Comparison of ENCODE assay signal across 3 fruit fly cellular contexts in genomic region chr3L:11299216-11299615, dm6.
TF ChIP-seq lines count a peak whose summit lies in the region.

No protein-coding gene starts in this region.

- no peak for TF ChIP-seq CTCF in whole organism, embryonic (GFP tag; optimal IDR thresholded peaks at IDR 0.05; lab: Kevin White, UChicago)

TF ChIP-seq in whole organism, embryonic, 481 proteins besides CTCF, POLR2A, EP300 and RAD21:
- no peak for TF ChIP-seq yki (optimal IDR thresholded peaks at IDR 0.05; lab: Kevin White, UChicago)
- no peak for TF ChIP-seq scrt (GFP tag; optimal IDR thresholded peaks at IDR 0.05; lab: Kevin White, UChicago)
- TF ChIP-seq Hr39 (optimal IDR thresholded peaks at IDR 0.05; lab: Kevin White, UChicago): peak; percentile 27
- no peak for TF ChIP-seq vnd (GFP tag; IDR thresholded peaks at IDR 0.05; lab: Robert Waterston, UW; ENCODE audit: partially characterized antibody)
- TF ChIP-seq CG14050 (GFP tag; IDR thresholded peaks at IDR 0.05; lab: Robert Waterston, UW): no peak
- no peak for TF ChIP-seq pho (GFP tag; optimal IDR thresholded peaks at IDR 0.05; lab: Kevin White, UChicago)
- TF ChIP-seq lov (optimal IDR thresholded peaks at IDR 0.05; lab: Kevin White, UChicago): no peak
- TF ChIP-seq lov (GFP tag; IDR thresholded peaks at IDR 0.05; lab: Robert Waterston, UW): 0 out of 3 replicates have a peak, but pooled peaks have one; percentile 20
- peak; percentile 10 for TF ChIP-seq nom (GFP tag; optimal IDR thresholded peaks at IDR 0.05; lab: Kevin White, UChicago)
- peak; percentile 54; the same call in 1 of the 3 replicates for TF ChIP-seq CG6175 (GFP tag; IDR thresholded peaks at IDR 0.05; lab: Robert Waterston, UW)
- TF ChIP-seq CG17385 (GFP tag; optimal IDR thresholded peaks at IDR 0.05; lab: Kevin White, UChicago): no peak
- no peak for TF ChIP-seq run (tag; optimal IDR thresholded peaks at IDR 0.05; lab: Kevin White, UChicago)
- TF ChIP-seq gce (GFP tag; IDR thresholded peaks at IDR 0.05; lab: Robert Waterston, UW): 0 out of 3 replicates have a peak, but pooled peaks have one; percentile 23
- no peak for TF ChIP-seq CG4707 (GFP tag; optimal IDR thresholded peaks at IDR 0.05; lab: Kevin White, UChicago)
- peak; percentile 19 for TF ChIP-seq gsb-n (tag; optimal IDR thresholded peaks at IDR 0.05; lab: Kevin White, UChicago)
- no peak for TF ChIP-seq grn (GFP tag; optimal IDR thresholded peaks at IDR 0.05; lab: Kevin White, UChicago)
- 0 out of 3 replicates have a peak, but pooled peaks have one; percentile 16 for TF ChIP-seq CG2199 (GFP tag; IDR thresholded peaks at IDR 0.05; lab: Robert Waterston, UW)
- 0 out of 3 replicates have a peak, but pooled peaks have one; percentile 35 for TF ChIP-seq CG3726 (GFP tag; IDR thresholded peaks at IDR 0.05; lab: Robert Waterston, UW)
- peak; percentile 54 for TF ChIP-seq oc (tag; optimal IDR thresholded peaks at IDR 0.05; lab: Kevin White, UChicago)
- 0 out of 2 replicates have a peak, but pooled peaks have one; percentile 21 for TF ChIP-seq CG5953 (GFP tag; IDR thresholded peaks at IDR 0.05; lab: Robert Waterston, UW)

TF ChIP-seq in whole organism, prepupa, 60 proteins besides CTCF, POLR2A, EP300 and RAD21:
- TF ChIP-seq eg (GFP tag; IDR thresholded peaks at IDR 0.05; lab: Robert Waterston, UW): 0 out of 3 replicates have a peak, but pooled peaks have one; percentile 14
- no peak for TF ChIP-seq Ets21C (GFP tag; optimal IDR thresholded peaks at IDR 0.05; lab: Kevin White, UChicago)
- no peak for TF ChIP-seq CG4318 (GFP tag; optimal IDR thresholded peaks at IDR 0.05; lab: Kevin White, UChicago)
- peak; percentile 53; the same call in 2 of the 3 replicates for TF ChIP-seq CG6163 (GFP tag; IDR thresholded peaks at IDR 0.05; lab: Robert Waterston, UW)
- peak; percentile 27; the same call in 1 of the 2 replicates for TF ChIP-seq Gug (GFP tag; IDR thresholded peaks at IDR 0.05; lab: Robert Waterston, UW)
- no peak for TF ChIP-seq CG8632 (GFP tag; optimal IDR thresholded peaks at IDR 0.05; lab: Kevin White, UChicago)
- TF ChIP-seq CG6276 (GFP tag; optimal IDR thresholded peaks at IDR 0.05; lab: Kevin White, UChicago): peak; percentile 39
- TF ChIP-seq CG32006 (GFP tag; optimal IDR thresholded peaks at IDR 0.05; lab: Kevin White, UChicago): peak; percentile 3
- no peak for TF ChIP-seq ss (GFP tag; optimal IDR thresholded peaks at IDR 0.05; lab: Kevin White, UChicago)
- TF ChIP-seq Blimp-1 (GFP tag; optimal IDR thresholded peaks at IDR 0.05; lab: Kevin White, UChicago): peak; percentile 5

TF ChIP-seq in whole organism, pupa, 21 proteins besides CTCF, POLR2A, EP300 and RAD21:
- TF ChIP-seq CG4496 (GFP tag; IDR thresholded peaks at IDR 0.05; lab: Robert Waterston, UW) (peak; percentile 59; the same call in 1 of the 3 replicates), Pif1A (GFP tag; optimal IDR thresholded peaks at IDR 0.05; lab: Kevin White, UChicago) (no peak), Ets98B (GFP tag; IDR thresholded peaks at IDR 0.05; lab: Robert Waterston, UW) (peak; percentile 18)

Comparison
In these comparisons a context has a peak if more than half of its experiments do, and no peak if none do; other contexts are left out.
1. Of the 7 proteins assayed by ChIP-seq in both whole organism, embryonic and whole organism, prepupa: peak only in whole organism, embryonic: Hr39; only in whole organism, prepupa: Blimp-1 and Gug; in both: none; in neither: 4.